Fruit fly (Drosophila melanogaster) whole organism, embryonic: ENCODE measurements around the gene Gyc88E.

Experiments
- Ada2b ChIP-seq: fragments of 200-800 bp; sonication (Bioruptor generic); IDR thresholded peaks from 2 replicates; pipeline ENCODE4 v1.3.6; 2022; ENCODE audit warnings: missing biosample characterization, missing genetic modification characterization
- CG10147 ChIP-seq: fragments of 200-800 bp; sonication (Bioruptor generic); optimal IDR thresholded peaks from 2 replicates; lab custom pipeline; 2019; ENCODE audit warnings: missing biosample characterization, mild to moderate bottlenecking, missing genetic modification characterization, moderate library complexity
- CG10979 ChIP-seq: fragments of 200-800 bp; sonication (Bioruptor generic); optimal IDR thresholded peaks from 2 replicates; lab custom pipeline; 2018; ENCODE audit warnings: missing biosample characterization, mild to moderate bottlenecking, missing genetic modification characterization, moderate library complexity
- CG11456 ChIP-seq: fragments of 200-800 bp; sonication (Bioruptor generic); IDR thresholded peaks from 3 replicates; pipeline ENCODE4 v1.3.6; 2022; ENCODE audit warnings: missing biosample characterization, missing genetic modification characterization
- CG12659 ChIP-seq: fragments of 200-800 bp; sonication (Bioruptor generic); optimal IDR thresholded peaks from 3 replicates; lab custom pipeline; 2017; ENCODE audit warnings: mild to moderate bottlenecking, missing biosample characterization, missing genetic modification reagents, missing genetic modification characterization
- CG13296 ChIP-seq: fragments of 200-800 bp; sonication (Bioruptor generic); optimal IDR thresholded peaks from 3 replicates; lab custom pipeline; 2018; ENCODE audit warnings: missing biosample characterization, mild to moderate bottlenecking, missing genetic modification characterization
- CG15011 ChIP-seq: fragments of 200-800 bp; sonication (Bioruptor generic); optimal IDR thresholded peaks from 3 replicates; lab custom pipeline; 2018; ENCODE audit warnings: missing biosample characterization, mild to moderate bottlenecking, missing genetic modification characterization
- CG15514 ChIP-seq: fragments of 200-800 bp; sonication (Bioruptor generic); optimal IDR thresholded peaks from 3 replicates; lab custom pipeline; 2017; ENCODE audit warnings: missing biosample characterization, missing genetic modification characterization, mild to moderate bottlenecking, moderate library complexity, missing genetic modification reagents
- CG15601 ChIP-seq: fragments of 200-800 bp; sonication (Bioruptor generic); optimal IDR thresholded peaks from 3 replicates; lab custom pipeline; 2019; ENCODE audit warnings: missing biosample characterization, mild to moderate bottlenecking, missing genetic modification characterization, moderate library complexity
- CG17359 ChIP-seq: fragments of 200-800 bp; sonication (Bioruptor generic); optimal IDR thresholded peaks from 3 replicates; lab custom pipeline; 2018; ENCODE audit warnings: missing biosample characterization, mild to moderate bottlenecking, missing genetic modification characterization, moderate library complexity
- CG17361 ChIP-seq: fragments of 200-800 bp; sonication (Bioruptor generic); IDR thresholded peaks from 3 replicates; pipeline ENCODE4 v1.3.6; 2022; ENCODE audit warnings: missing biosample characterization, missing genetic modification characterization
- CG18262 ChIP-seq: fragments of 200-800 bp; optimal IDR thresholded peaks from 3 replicates; lab custom pipeline; 2019; ENCODE audit warnings: missing biosample characterization, mild to moderate bottlenecking, missing genetic modification characterization, moderate library complexity
- CG30403 ChIP-seq: fragments of 200-800 bp; sonication (Bioruptor generic); optimal IDR thresholded peaks from 3 replicates; lab custom pipeline; 2016; ENCODE audit warnings: missing biosample characterization, missing genetic modification characterization
- CG3407 ChIP-seq: fragments of 200-800 bp; sonication (Bioruptor generic); optimal IDR thresholded peaks from 2 replicates; lab custom pipeline; 2018; ENCODE audit warnings: missing biosample characterization, mild to moderate bottlenecking, missing genetic modification characterization
- CG3995 ChIP-seq: fragments of 200-800 bp; sonication (Bioruptor generic); optimal IDR thresholded peaks from 3 replicates; lab custom pipeline; 2016; ENCODE audit warnings: missing biosample characterization, missing genetic modification characterization
- CG42726 ChIP-seq: fragments of 200-800 bp; sonication (Bioruptor generic); IDR thresholded peaks from 2 replicates; pipeline ENCODE4 v1.3.6; 2022; ENCODE audit warnings: missing biosample characterization, missing genetic modification characterization; ENCODE audit not compliant: partially characterized antibody
- CG4404 ChIP-seq: fragments of 200-800 bp; sonication (Bioruptor generic); IDR thresholded peaks from 2 replicates; pipeline ENCODE4 v1.3.6; 2022; ENCODE audit warnings: missing biosample characterization, missing genetic modification characterization
- CG5180 ChIP-seq: fragments of 200-800 bp; sonication (Bioruptor generic); optimal IDR thresholded peaks from 3 replicates; lab custom pipeline; 2017; ENCODE audit warnings: missing biosample characterization, missing genetic modification characterization, mild to moderate bottlenecking, moderate library complexity, missing genetic modification reagents
- CG6689 ChIP-seq: fragments of 200-800 bp; sonication (Bioruptor generic); IDR thresholded peaks from 2 replicates; pipeline ENCODE4 v1.3.6; 2022; ENCODE audit warnings: missing biosample characterization, missing genetic modification characterization
- CG8089 ChIP-seq: fragments of 200-800 bp; sonication (Bioruptor generic); optimal IDR thresholded peaks from 3 replicates; lab custom pipeline; 2016; ENCODE audit warnings: missing biosample characterization, missing genetic modification characterization
- CG8388 ChIP-seq: fragments of 200-800 bp; sonication (Bioruptor generic); optimal IDR thresholded peaks from 2 replicates; lab custom pipeline; 2019; ENCODE audit warnings: missing biosample characterization, mild to moderate bottlenecking, missing genetic modification characterization, moderate library complexity
- CoRest ChIP-seq: fragments of 200-800 bp; sonication (Bioruptor generic); optimal IDR thresholded peaks from 3 replicates; lab custom pipeline; 2018; ENCODE audit warnings: missing biosample characterization, mild to moderate bottlenecking, missing genetic modification characterization, moderate library complexity
- Dek ChIP-seq: fragments of 200-800 bp; sonication (Bioruptor generic); optimal IDR thresholded peaks from 3 replicates; lab custom pipeline; 2019; ENCODE audit warnings: missing biosample characterization, mild to moderate bottlenecking, missing genetic modification characterization, moderate library complexity
- Drgx ChIP-seq: fragments of 200-800 bp; sonication (Bioruptor generic); IDR thresholded peaks from 2 replicates; pipeline ENCODE4 v1.3.6; 2022; ENCODE audit warnings: missing biosample characterization, missing genetic modification characterization
- H2.0 ChIP-seq: fragments of 200-800 bp; sonication (Bioruptor generic); IDR thresholded peaks from 2 replicates; pipeline ENCODE4 v1.3.6; 2022; ENCODE audit warnings: missing biosample characterization, missing genetic modification characterization
- HHEX ChIP-seq: fragments of 200-800 bp; sonication (Bioruptor generic); optimal IDR thresholded peaks from 3 replicates; lab custom pipeline; 2017; ENCODE audit warnings: missing biosample characterization, mild to moderate bottlenecking, missing genetic modification characterization, missing genetic modification reagents
- Jarid2 ChIP-seq: fragments of 200-800 bp; sonication (Bioruptor generic); optimal IDR thresholded peaks from 3 replicates; lab custom pipeline; 2017; ENCODE audit warnings: mild to moderate bottlenecking, missing biosample characterization, missing genetic modification reagents, missing genetic modification characterization
- Lim3 ChIP-seq: fragments of 200-800 bp; sonication (Bioruptor generic); IDR thresholded peaks from 2 replicates; pipeline ENCODE4 v1.3.6; 2022; ENCODE audit warnings: missing biosample characterization, missing genetic modification characterization
- Optix ChIP-seq: fragments of 200-800 bp; sonication (Bioruptor generic); IDR thresholded peaks from 3 replicates; pipeline ENCODE4 v1.3.6; 2022; ENCODE audit warnings: missing biosample characterization, missing genetic modification characterization
- PHDP ChIP-seq: fragments of 200-800 bp; sonication (Bioruptor generic); optimal IDR thresholded peaks from 3 replicates; lab custom pipeline; 2018; ENCODE audit warnings: missing biosample characterization, mild to moderate bottlenecking, missing genetic modification characterization, moderate library complexity
- Pdp1 ChIP-seq, 2 experiments: fragments of 200-800 bp; sonication (Bioruptor generic); optimal IDR thresholded peaks; 3 replicates each; lab custom pipeline; 2016; ENCODE audit warnings: missing biosample characterization in 2 of 2, missing genetic modification characterization in 2 of 2, mild to moderate bottlenecking in 1 of 2, moderate library complexity in 1 of 2
- Side ChIP-seq: fragments of 200-800 bp; sonication (Bioruptor generic); optimal IDR thresholded peaks from 2 replicates; lab custom pipeline; 2016; ENCODE audit warnings: missing biosample characterization, missing genetic modification characterization
- Ssrp ChIP-seq: fragments of 200-800 bp; sonication (Bioruptor generic); optimal IDR thresholded peaks from 2 replicates; lab custom pipeline; 2018; ENCODE audit warnings: missing biosample characterization, mild to moderate bottlenecking, missing genetic modification characterization, moderate library complexity
- abd-A ChIP-seq: fragments of 200-800 bp; sonication (Bioruptor generic); optimal IDR thresholded peaks from 3 replicates; lab custom pipeline; 2019; ENCODE audit warnings: missing biosample characterization, mild to moderate bottlenecking, missing genetic modification characterization, moderate library complexity
- ara ChIP-seq: fragments of 200-800 bp; sonication (Bioruptor generic); IDR thresholded peaks from 2 replicates; pipeline ENCODE4 v1.3.6; 2022; ENCODE audit warnings: missing biosample characterization, missing genetic modification characterization
- cad ChIP-seq: fragments of >200 bp; optimal IDR thresholded peaks from 2 replicates; lab custom pipeline; 2017; ENCODE audit warnings: missing biosample characterization, missing genetic modification characterization
- cato ChIP-seq: fragments of 200-800 bp; sonication (Bioruptor generic); optimal IDR thresholded peaks from 2 replicates; lab custom pipeline; 2016; ENCODE audit warnings: missing biosample characterization, missing genetic modification characterization, borderline replicate concordance
- da ChIP-seq: fragments of 200-800 bp; sonication (Bioruptor generic); optimal IDR thresholded peaks from 2 replicates; lab custom pipeline; 2016; ENCODE audit warnings: missing biosample characterization, missing genetic modification characterization
- fu2 ChIP-seq: fragments of 200-800 bp; sonication (Bioruptor generic); optimal IDR thresholded peaks from 2 replicates; lab custom pipeline; 2016; ENCODE audit warnings: missing biosample characterization, missing genetic modification characterization
- gce ChIP-seq: fragments of 200-800 bp; sonication (Bioruptor generic); IDR thresholded peaks from 3 replicates; pipeline ENCODE4 v1.3.6; 2022; ENCODE audit warnings: missing biosample characterization, missing genetic modification characterization
- gcm ChIP-seq: fragments of 200-800 bp; sonication (Bioruptor generic); optimal IDR thresholded peaks from 2 replicates; lab custom pipeline; 2019; ENCODE audit warnings: missing biosample characterization, mild to moderate bottlenecking, missing genetic modification characterization, moderate library complexity
- prd ChIP-seq, 3 experiments: fragments of >200 bp in 2 of 3; fragments of 200-800 bp in 1 of 3; sonication (Bioruptor generic) in 1 of 3; optimal IDR thresholded peaks in 2 of 3; IDR thresholded peaks in 1 of 3; 2 replicates in 2 of 3; 3 replicates in 1 of 3; pipeline versions ENCODE4 v1.3.6 to Lab custom; 2017 to 2022; ENCODE audit warnings: missing biosample characterization in 1 of 3, missing genetic modification characterization in 1 of 3
- pros ChIP-seq: fragments of 200-800 bp; sonication (Bioruptor generic); optimal IDR thresholded peaks from 3 replicates; lab custom pipeline; 2019; ENCODE audit warnings: missing biosample characterization, mild to moderate bottlenecking, missing genetic modification characterization, moderate library complexity
- ranshi ChIP-seq: fragments of 200-800 bp; sonication (Bioruptor generic); IDR thresholded peaks from 2 replicates; pipeline ENCODE4 v1.3.6; 2022; ENCODE audit warnings: missing biosample characterization, missing genetic modification characterization
- ro ChIP-seq: fragments of 200-800 bp; sonication (Bioruptor generic); IDR thresholded peaks from 2 replicates; pipeline ENCODE4 v1.3.6; 2022; ENCODE audit warnings: missing biosample characterization, missing genetic modification characterization
- row ChIP-seq: fragments of 200-800 bp; sonication (Bioruptor generic); IDR thresholded peaks from 3 replicates; pipeline ENCODE4 v1.3.6; 2022; ENCODE audit warnings: missing biosample characterization, missing genetic modification characterization
- sisA ChIP-seq: fragments of 200-800 bp; sonication (Bioruptor generic); IDR thresholded peaks from 2 replicates; pipeline ENCODE4 v1.3.6; 2022; ENCODE audit warnings: missing biosample characterization, missing genetic modification characterization
- sr ChIP-seq: fragments of 200-800 bp; sonication (Bioruptor generic); IDR thresholded peaks from 3 replicates; pipeline ENCODE4 v1.3.6; 2022; ENCODE audit warnings: missing biosample characterization, missing genetic modification characterization
- ssp ChIP-seq: fragments of 200-800 bp; sonication (Bioruptor generic); IDR thresholded peaks from 2 replicates; pipeline ENCODE4 v1.3.6; 2022; ENCODE audit warnings: missing biosample characterization, missing genetic modification characterization

Gyc88E gene

DNA sequence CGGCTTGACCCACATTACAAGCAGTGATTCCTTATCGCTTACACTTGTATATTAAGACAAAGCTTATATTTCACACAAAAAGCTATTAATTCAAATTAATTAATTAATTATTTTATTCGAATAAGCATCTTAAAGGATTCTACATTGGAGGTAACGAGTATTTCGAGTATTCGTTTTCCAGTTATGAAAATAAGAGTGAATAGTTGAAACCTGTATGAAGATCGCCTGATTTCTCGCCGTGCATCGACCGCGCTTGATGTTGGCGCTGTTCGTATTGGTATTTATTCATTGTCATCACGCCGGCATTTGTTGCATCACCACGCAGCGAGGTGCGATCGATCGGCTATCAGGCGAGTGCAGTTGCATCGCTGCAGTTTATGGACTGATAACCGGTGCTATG is 4.7 kb upstream of the Gyc88E start (continued):
- no peak for TF ChIP-seq Jarid2 (GFP tag; lab: Kevin White, UChicago)
- TF ChIP-seq CG17359 = peak; percentile 47
- peak; percentile 55; the same call in 1 of the 3 replicates for TF ChIP-seq Optix (GFP tag; lab: Robert Waterston, UW)
- no peak for TF ChIP-seq CG15011 (GFP tag; lab: Kevin White, UChicago)
- TF ChIP-seq Ada2b (GFP tag; lab: Robert Waterston, UW) = peak; percentile 59
- TF ChIP-seq ro (GFP tag; lab: Robert Waterston, UW) = peak; percentile 33; the same call in 1 of the 2 replicates
- TF ChIP-seq Pdp1 (GFP tag; optimal IDR thresholded peaks at IDR 0.05; lab: Kevin White, UChicago) = peak; percentile 15 to 97
- TF ChIP-seq CG11456 = no peak
- peak; percentile 37; the same call in 1 of the 2 replicates for TF ChIP-seq ara (GFP tag; lab: Robert Waterston, UW)
- peak; percentile 11 for TF ChIP-seq Side (GFP tag; lab: Kevin White, UChicago)
- peak; percentile 6 for TF ChIP-seq CG3407 (GFP tag; lab: Kevin White, UChicago)
- TF ChIP-seq CG10147 = no peak
- peak; percentile 77 for TF ChIP-seq CG18262 (tag; lab: Kevin White, UChicago)
- TF ChIP-seq row (GFP tag; lab: Robert Waterston, UW) = peak; percentile 82
- no peak for TF ChIP-seq fu2
- TF ChIP-seq gce (GFP tag; lab: Robert Waterston, UW) = peak; percentile 47; the same call in 1 of the 3 replicates
- no peak for TF ChIP-seq CG42726 (GFP tag; lab: Robert Waterston, UW)
- peak; percentile 60 for TF ChIP-seq CG6689 (GFP tag; lab: Robert Waterston, UW)
- TF ChIP-seq ranshi (GFP tag; lab: Robert Waterston, UW) = 0 out of 2 replicates have a peak, but pooled peaks have one; percentile 12
- TF ChIP-seq Lim3 (GFP tag; lab: Robert Waterston, UW) = no peak
- no peak for TF ChIP-seq cato (GFP tag; lab: Kevin White, UChicago)
- peak; percentile 48; the same call in 1 of the 2 replicates for TF ChIP-seq H2.0 (GFP tag; lab: Robert Waterston, UW)
- peak; percentile 34 for TF ChIP-seq CG12659
- peak; percentile 45 for TF ChIP-seq CG10979 (tag; lab: Kevin White, UChicago)
- peak; percentile 37; the same call in 1 of the 2 replicates for TF ChIP-seq sisA
- TF ChIP-seq abd-A = no peak
- no peak for TF ChIP-seq sr (GFP tag; lab: Robert Waterston, UW)
- TF ChIP-seq Drgx = peak; percentile 78
- peak; percentile 33 for TF ChIP-seq CoRest
- no peak for TF ChIP-seq prd (optimal IDR thresholded peaks at IDR 0.05; lab: Kevin White, UChicago)
- peak; percentile 62; the same call in 1 of the 3 replicates for TF ChIP-seq prd (GFP tag; IDR thresholded peaks at IDR 0.05; lab: Robert Waterston, UW)
- TF ChIP-seq HHEX (GFP tag; lab: Kevin White, UChicago) = peak; percentile 27
- TF ChIP-seq cad (GFP tag; lab: Kevin White, UChicago) = no peak
- TF ChIP-seq Ssrp (tag; lab: Kevin White, UChicago) = peak; percentile 24
- TF ChIP-seq CG5180 (GFP tag; lab: Kevin White, UChicago) = peak; percentile 58
- TF ChIP-seq CG8388 (GFP tag; lab: Kevin White, UChicago) = peak; percentile 54
- TF ChIP-seq ssp (GFP tag; lab: Robert Waterston, UW) = 0 out of 2 replicates have a peak, but pooled peaks have one; percentile 39
- TF ChIP-seq CG3995 (GFP tag; lab: Kevin White, UChicago) = no peak
- peak; percentile 24 for TF ChIP-seq Dek (tag; lab: Kevin White, UChicago)
- peak; percentile 10 for TF ChIP-seq CG13296 (GFP tag; lab: Kevin White, UChicago)
- TF ChIP-seq da (GFP tag; lab: Kevin White, UChicago) = no peak
- TF ChIP-seq CG30403 = peak; percentile 48
- no peak for TF ChIP-seq CG4404 (GFP tag; lab: Robert Waterston, UW)
- TF ChIP-seq CG17361 (GFP tag; lab: Robert Waterston, UW) = peak; percentile 68
- peak; percentile 51 for TF ChIP-seq PHDP (tag; lab: Kevin White, UChicago)
- TF ChIP-seq CG8089 = no peak
- peak; percentile 37 for TF ChIP-seq CG15514
- peak; percentile 47 for TF ChIP-seq gcm
- TF ChIP-seq CG15601 (tag; lab: Kevin White, UChicago) = peak; percentile 41
- no peak for TF ChIP-seq pros
